Worm (Caenorhabditis elegans) whole organism, L1 larva: Measurements from ENCODE around the gene R08C7.11.

ENCODE experiments used
- C04F5.9 ChIP-seq: sonication (generic microtip); optimal IDR thresholded peaks from 2 replicates; lab custom pipeline; 2016; ENCODE audit warnings: missing genetic modification characterization, missing compliant biosample characterization
- C16A3.4 ChIP-seq: fragments of 150-350 bp; optimal IDR thresholded peaks from 2 replicates; lab custom pipeline; 2014; ENCODE audit warnings: missing biosample characterization, missing genetic modification characterization
- C34B4.2 ChIP-seq: sonication (generic microtip); optimal IDR thresholded peaks from 2 replicates; lab custom pipeline; 2017; ENCODE audit warnings: mild to moderate bottlenecking, missing genetic modification characterization, missing compliant biosample characterization
- F16B12.6 ChIP-seq: fragments of 150-350 bp; optimal IDR thresholded peaks from 2 replicates; lab custom pipeline; 2014; ENCODE audit warnings: missing biosample characterization, missing genetic modification characterization
- Y116A8C.19 ChIP-seq: sonication (generic microtip); optimal IDR thresholded peaks from 2 replicates; lab custom pipeline; 2016; ENCODE audit warnings: missing compliant biosample characterization, missing genetic modification characterization, borderline replicate concordance
- aha-1 ChIP-seq: fragments of 150-350 bp; optimal IDR thresholded peaks from 2 replicates; lab custom pipeline; 2014; ENCODE audit warnings: missing biosample characterization, missing genetic modification characterization
- blmp-1 ChIP-seq: fragments of 150-350 bp; optimal IDR thresholded peaks from 2 replicates; lab custom pipeline; 2014; ENCODE audit warnings: missing biosample characterization, missing genetic modification characterization
- ceh-63 ChIP-seq: fragments of 200-800 bp; sonication (Bioruptor generic); optimal IDR thresholded peaks from 2 replicates; lab custom pipeline; 2018; ENCODE audit warnings: mild to moderate bottlenecking, missing genetic modification characterization, missing compliant biosample characterization
- ceh-8 ChIP-seq: fragments of 200-800 bp; sonication (Bioruptor generic); optimal IDR thresholded peaks from 2 replicates; lab custom pipeline; 2018; ENCODE audit warnings: mild to moderate bottlenecking, missing genetic modification characterization, moderate library complexity, missing compliant biosample characterization
- ceh-88 ChIP-seq: fragments of 200-800 bp; sonication (Bioruptor generic); IDR thresholded peaks from 2 replicates; pipeline ENCODE4 v1.3.6; 2022; ENCODE audit warnings: missing genetic modification characterization, missing compliant biosample characterization
- ceh-90 ChIP-seq: sonication (generic microtip); optimal IDR thresholded peaks from 2 replicates; lab custom pipeline; 2016; ENCODE audit warnings: missing genetic modification characterization, missing compliant biosample characterization
- dpl-1 ChIP-seq, 3 experiments: fragments of 150-350 bp in 2 of 3; sonication (generic microtip) in 1 of 3; optimal IDR thresholded peaks; 2 replicates each; lab custom pipeline; 2014 to 2017; ENCODE audit warnings: missing biosample characterization in 3 of 3, missing genetic modification characterization in 3 of 3, missing genetic modification reagents in 3 of 3
- efl-3 ChIP-seq: fragments of 200-800 bp; sonication (Bioruptor generic); optimal IDR thresholded peaks from 2 replicates; lab custom pipeline; 2018; ENCODE audit warnings: mild to moderate bottlenecking, missing genetic modification characterization, missing compliant biosample characterization
- egl-13 ChIP-seq: sonication (generic microtip); optimal IDR thresholded peaks from 2 replicates; lab custom pipeline; 2016; ENCODE audit warnings: missing genotype, missing genetic modification reagents, missing genetic modification characterization, missing compliant biosample characterization
- elt-3 ChIP-seq, 6 experiments: fragments of 150-350 bp in 1 of 6; sonication (generic microtip); optimal IDR thresholded peaks; 2 replicates each; lab custom pipeline; 2017 to 2018; ENCODE audit warnings: missing biosample characterization in 6 of 6, missing genetic modification characterization in 6 of 6, inconsistent platforms in 1 of 6
- ets-5 ChIP-seq: fragments of 200-800 bp; sonication (Bioruptor generic); IDR thresholded peaks from 2 replicates; pipeline ENCODE4 v1.3.6; 2022; ENCODE audit warnings: missing genetic modification characterization, missing compliant biosample characterization
- fkh-10 ChIP-seq: sonication (generic microtip); optimal IDR thresholded peaks from 2 replicates; lab custom pipeline; 2017; ENCODE audit warnings: missing biosample characterization, missing genetic modification reagents, missing genetic modification characterization
- fos-1 ChIP-seq: fragments of 150-350 bp; optimal IDR thresholded peaks from 2 replicates; lab custom pipeline; 2014; ENCODE audit warnings: missing biosample characterization, missing genetic modification characterization
- hlh-17 ChIP-seq: fragments of 200-800 bp; sonication (Bioruptor generic); optimal IDR thresholded peaks from 2 replicates; lab custom pipeline; 2018; ENCODE audit warnings: missing genetic modification characterization, mild to moderate bottlenecking, missing compliant biosample characterization, moderate library complexity, borderline replicate concordance
- irx-1 ChIP-seq: sonication (generic microtip); optimal IDR thresholded peaks from 2 replicates; lab custom pipeline; 2016; ENCODE audit warnings: missing genetic modification characterization, missing compliant biosample characterization
- lin-13 ChIP-seq: fragments of 150-350 bp; optimal IDR thresholded peaks from 2 replicates; lab custom pipeline; 2014; ENCODE audit warnings: missing biosample characterization, missing genetic modification reagents, missing genetic modification characterization
- lin-35 ChIP-seq, 2 experiments: fragments of 150-350 bp; optimal IDR thresholded peaks; 2 replicates each; lab custom pipeline; 2014; ENCODE audit warnings: missing biosample characterization in 2 of 2, missing genetic modification characterization in 2 of 2, missing genetic modification reagents in 2 of 2
- mab-9 ChIP-seq: fragments of 200-800 bp; sonication (Bioruptor generic); IDR thresholded peaks from 2 replicates; pipeline ENCODE4 v1.3.6; 2022; ENCODE audit warnings: missing genetic modification reagents, missing genetic modification characterization, missing compliant biosample characterization
- mdl-1 ChIP-seq, 2 experiments: fragments of 150-350 bp; optimal IDR thresholded peaks; 2 replicates each; lab custom pipeline; 2014 to 2017; ENCODE audit warnings: missing biosample characterization in 2 of 2, missing genetic modification characterization in 2 of 2, inconsistent platforms in 1 of 2
- mef-2 ChIP-seq: fragments of 150-350 bp; optimal IDR thresholded peaks from 2 replicates; lab custom pipeline; 2014; ENCODE audit warnings: missing biosample characterization, missing genetic modification characterization
- mep-1 ChIP-seq: fragments of 150-350 bp; optimal IDR thresholded peaks from 2 replicates; lab custom pipeline; 2014; ENCODE audit warnings: missing biosample characterization, missing genetic modification characterization
- nhr-11 ChIP-seq: fragments of 150-350 bp; optimal IDR thresholded peaks from 2 replicates; lab custom pipeline; 2014; ENCODE audit warnings: missing biosample characterization, missing genetic modification characterization
- nhr-20 ChIP-seq: sonication (generic microtip); optimal IDR thresholded peaks from 2 replicates; lab custom pipeline; 2016; ENCODE audit warnings: mild to moderate bottlenecking, missing genetic modification characterization, missing compliant biosample characterization
- nhr-47 ChIP-seq: sonication (generic microtip); optimal IDR thresholded peaks from 2 replicates; lab custom pipeline; 2016; ENCODE audit warnings: mild to moderate bottlenecking, missing genetic modification characterization, moderate library complexity, missing compliant biosample characterization
- nhr-76 ChIP-seq: sonication (generic microtip); optimal IDR thresholded peaks from 2 replicates; lab custom pipeline; 2017; ENCODE audit warnings: missing biosample characterization, missing genetic modification characterization
- nhr-77 ChIP-seq: fragments of 150-350 bp; optimal IDR thresholded peaks from 2 replicates; lab custom pipeline; 2014; ENCODE audit warnings: missing biosample characterization, missing genetic modification characterization
- nhr-85 ChIP-seq: sonication (generic microtip); peaks from one replicate; lab custom pipeline; 2016; ENCODE audit warnings: missing genetic modification characterization, inconsistent platforms, missing compliant biosample characterization
- rnt-1 ChIP-seq: sonication (generic microtip); optimal IDR thresholded peaks from 2 replicates; lab custom pipeline; 2016; ENCODE audit warnings: mild to moderate bottlenecking, missing genetic modification characterization, moderate library complexity, missing compliant biosample characterization
- snu-23 ChIP-seq: sonication (generic microtip); optimal IDR thresholded peaks from 2 replicates; lab custom pipeline; 2016; ENCODE audit warnings: missing genetic modification characterization, missing compliant biosample characterization
- sox-4 ChIP-seq: sonication (generic microtip); optimal IDR thresholded peaks from 2 replicates; lab custom pipeline; 2016; ENCODE audit warnings: missing genetic modification characterization, missing compliant biosample characterization
- sptf-1 ChIP-seq: fragments of 150-350 bp; optimal IDR thresholded peaks from 2 replicates; lab custom pipeline; 2014; ENCODE audit warnings: missing biosample characterization, missing genetic modification characterization
- sup-37 ChIP-seq: fragments of 200-800 bp; sonication (Bioruptor generic); optimal IDR thresholded peaks from 2 replicates; lab custom pipeline; 2018; ENCODE audit warnings: mild to moderate bottlenecking, missing genetic modification characterization, missing compliant biosample characterization
- tbx-2 ChIP-seq: sonication (generic microtip); optimal IDR thresholded peaks from 2 replicates; lab custom pipeline; 2016; ENCODE audit warnings: missing genetic modification characterization, missing compliant biosample characterization
- unc-130 ChIP-seq: fragments of 150-350 bp; optimal IDR thresholded peaks from 2 replicates; lab custom pipeline; 2017; ENCODE audit warnings: missing biosample characterization, missing genetic modification characterization, inconsistent platforms
- unc-30 ChIP-seq: sonication (generic microtip); optimal IDR thresholded peaks from 2 replicates; lab custom pipeline; 2017; ENCODE audit warnings: missing biosample characterization, missing genetic modification characterization
- unc-62 ChIP-seq: fragments of 150-350 bp; optimal IDR thresholded peaks from 2 replicates; lab custom pipeline; 2014; ENCODE audit warnings: missing biosample characterization, missing genetic modification reagents, missing genetic modification characterization
- unc-86 ChIP-seq: sonication (generic microtip); optimal IDR thresholded peaks from 2 replicates; lab custom pipeline; 2016; ENCODE audit warnings: missing genetic modification characterization, missing compliant biosample characterization
- vab-15 ChIP-seq: sonication (generic microtip); optimal IDR thresholded peaks from 2 replicates; lab custom pipeline; 2017; ENCODE audit warnings: missing genotype, mild to moderate bottlenecking, missing genetic modification characterization, missing compliant biosample characterization
- zag-1 ChIP-seq: fragments of 150-350 bp; optimal IDR thresholded peaks from 2 replicates; lab custom pipeline; 2014; ENCODE audit warnings: missing biosample characterization, missing genetic modification characterization
- ztf-11 ChIP-seq, 2 experiments: sonication (generic microtip); optimal IDR thresholded peaks; 2 replicates each; lab custom pipeline; 2016 to 2017; ENCODE audit warnings: missing genetic modification characterization in 2 of 2, missing biosample characterization in 1 of 2, missing compliant biosample characterization in 1 of 2

The R08C7.11 gene

DNA sequence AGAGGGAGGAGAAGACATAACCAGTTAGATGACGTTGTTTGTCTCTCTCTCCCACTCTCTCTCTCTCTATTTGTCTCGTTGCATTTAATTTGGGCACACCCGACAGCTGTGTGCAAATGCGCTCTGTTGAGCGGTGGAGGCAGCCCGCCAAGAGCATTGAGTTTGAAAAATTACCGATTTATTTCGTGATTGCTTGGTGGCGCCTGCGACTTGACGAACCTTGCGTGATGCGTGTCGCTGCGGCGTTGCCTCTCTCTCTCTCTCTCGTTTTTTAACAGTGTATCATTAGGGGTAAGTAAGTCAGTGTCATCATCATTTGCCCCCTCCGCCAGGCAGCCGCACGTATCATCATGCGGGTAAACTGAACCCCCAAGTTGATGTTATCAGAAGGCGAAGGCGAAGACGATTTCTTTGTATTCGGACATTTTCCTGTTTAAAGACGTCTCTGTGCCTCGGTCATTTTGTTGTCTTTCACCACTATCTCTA is 48.6 kb downstream of the R08C7.11 start (continued):
- TF ChIP-seq mep-1 (tag; lab: Kevin White, UChicago) (peak; percentile 51), vab-15 (tag; lab: Kevin White, UChicago) (peak; percentile 63), elt-3 (tag; optimal IDR thresholded peaks at IDR 0.05; lab: Kevin White, UChicago) (peak in 1 of 6 experiments; percentile 49), sup-37 (GFP tag; lab: Kevin White, UChicago) (peak; percentile 7), ets-5 (GFP tag; lab: Robert Waterston, UW) (no peak), nhr-11 (tag; lab: Kevin White, UChicago) (no peak), ceh-8 (no peak), efl-3 (GFP tag; lab: Kevin White, UChicago) (no peak), snu-23 (peak; percentile 77), ceh-88 (GFP tag; lab: Robert Waterston, UW) (no peak), egl-13 (no peak), ceh-63 (no peak), sox-4 (tag; lab: Kevin White, UChicago) (peak; percentile 41), mdl-1 (tag; optimal IDR thresholded peaks at IDR 0.05; lab: Kevin White, UChicago) (peak in 1 of 2 experiments; percentile 55), F16B12.6 (tag; lab: Kevin White, UChicago) (peak; percentile 44), blmp-1 (tag; lab: Kevin White, UChicago) (peak; percentile 38), nhr-76 (tag; lab: Kevin White, UChicago) (no peak), fos-1 (tag; lab: Kevin White, UChicago) (peak; percentile 54), C16A3.4 (peak; percentile 61), nhr-20 (tag; lab: Kevin White, UChicago) (peak; percentile 75), C04F5.9 (tag; lab: Kevin White, UChicago) (no peak), fkh-10 (GFP tag; lab: Kevin White, UChicago) (peak; percentile 47), unc-30 (no peak), Y116A8C.19 (tag; lab: Kevin White, UChicago) (no peak), aha-1 (tag; lab: Kevin White, UChicago) (no peak), C34B4.2 (tag; lab: Kevin White, UChicago) (no peak), ztf-11 (tag; optimal IDR thresholded peaks at IDR 0.05; lab: Kevin White, UChicago) (peak in 1 of 2 experiments; percentile 41), ceh-90 (no peak), zag-1 (tag; lab: Kevin White, UChicago) (peak; percentile 1), lin-13 (GFP tag; lab: Kevin White, UChicago) (peak; percentile 77), nhr-77 (tag; lab: Kevin White, UChicago) (peak; percentile 52), unc-130 (tag; lab: Kevin White, UChicago) (peak; percentile 81), lin-35 (GFP tag; optimal IDR thresholded peaks at IDR 0.05; lab: Kevin White, UChicago) (peak; percentile 81 to 86), mab-9 (GFP tag; lab: Robert Waterston, UW) (0 out of 2 replicates have a peak, but pooled peaks have one; percentile 45), dpl-1 (GFP tag; optimal IDR thresholded peaks at IDR 0.05; lab: Kevin White, UChicago) (peak; percentile 66 to 79 (median 69)), rnt-1 (tag; lab: Kevin White, UChicago) (peak; percentile 60), mef-2 (tag; lab: Kevin White, UChicago) (peak; percentile 12), tbx-2 (tag; lab: Kevin White, UChicago) (peak; percentile 72), unc-86 (tag; lab: Kevin White, UChicago) (peak; percentile 62), nhr-47 (peak; percentile 78), nhr-85 (tag; lab: Kevin White, UChicago) (peak; percentile 91), sptf-1 (tag; lab: Kevin White, UChicago) (no peak), unc-62 (GFP tag; lab: Kevin White, UChicago) (no peak), irx-1 (no peak), hlh-17 (no peak)
